Worm (Caenorhabditis elegans) whole organism, L2 larva: Measurements from ENCODE around the gene Y57G11C.1131.

ENCODE experiments used
- lin-13 ChIP-seq: fragments of 150-350 bp; optimal IDR thresholded peaks from 2 replicates; lab custom pipeline; 2014; ENCODE audit warnings: missing biosample characterization, missing genetic modification reagents, missing genetic modification characterization
- nhr-11 ChIP-seq: fragments of 150-350 bp; optimal IDR thresholded peaks from 2 replicates; lab custom pipeline; 2014; ENCODE audit warnings: missing biosample characterization, missing genetic modification characterization
- nhr-77 ChIP-seq: fragments of 150-350 bp; optimal IDR thresholded peaks from 2 replicates; lab custom pipeline; 2014; ENCODE audit warnings: missing biosample characterization, missing genetic modification characterization
- snpc-4 ChIP-seq: fragments of 150-350 bp; optimal IDR thresholded peaks from 2 replicates; lab custom pipeline; 2014; ENCODE audit warnings: missing biosample characterization, missing genetic modification characterization

- TF ChIP-seq nhr-77 (no peak), lin-13 (no peak), snpc-4 (no peak), nhr-11 (tag; lab: Kevin White, UChicago) (no peak)
Measured at ce11 chrIV:14929421-14929820, 3.4 kb upstream of the Y57G11C.1131 start, which contains the start of gene Y57G11C.28.
